Worm (Caenorhabditis elegans): Measurements from ENCODE around the gene lido-11.

ce11 chrII:3028264-3028663 is 24.5 kb downstream of the lido-11 start:
- TF ChIP-seq lir-3 (tag; optimal IDR thresholded peaks at IDR 0.05; ENCODE audit: poor library complexity) (no peak), unc-130 (tag; optimal IDR thresholded peaks at IDR 0.05) (no peak), ceh-63 (GFP tag; optimal IDR thresholded peaks at IDR 0.05) (no peak), pqm-1 (tag; optimal IDR thresholded peaks at IDR 0.05) (no peak), pag-3 (tag; optimal IDR thresholded peaks at IDR 0.05; ENCODE audit: borderline replicate concordance, insufficient read depth) (no peak), ceh-90 (tag; optimal IDR thresholded peaks at IDR 0.05) (no peak), fkh-10 (GFP tag; optimal IDR thresholded peaks at IDR 0.05) (no peak), unc-62 (GFP tag; optimal IDR thresholded peaks at IDR 0.05) (no peak), mep-1 (tag; optimal IDR thresholded peaks at IDR 0.05) (peak; percentile 23), nhr-84 (tag; optimal IDR thresholded peaks at IDR 0.05) (no peak), snpc-4 (tag; optimal IDR thresholded peaks at IDR 0.05) (no peak), efl-1 (optimal IDR thresholded peaks at IDR 0.05) (no peak), efl-1 (GFP tag; optimal IDR thresholded peaks at IDR 0.05 in 1 of 2) (peak in 1 of 2 experiments; percentile 8), blmp-1 (tag; optimal IDR thresholded peaks at IDR 0.05) (peak; percentile 98)

All from whole organism, L1 larva.